Fruit fly (Drosophila melanogaster): ENCODE data around the gene Ntl.

- no peak for TF ChIP-seq rn (GFP tag; IDR thresholded peaks at IDR 0.05)
- no peak for TF ChIP-seq fd96Ca (GFP tag; IDR thresholded peaks at IDR 0.05)
- no peak for TF ChIP-seq Pif1B (GFP tag; optimal IDR thresholded peaks at IDR 0.05)
- no peak for TF ChIP-seq Ets98B (GFP tag; IDR thresholded peaks at IDR 0.05)
- no peak for TF ChIP-seq CG4496 (GFP tag; IDR thresholded peaks at IDR 0.05)
- no peak for TF ChIP-seq CG34367 (tag; optimal IDR thresholded peaks at IDR 0.05)
- no peak for TF ChIP-seq D1 (tag; optimal IDR thresholded peaks at IDR 0.05)
- TF ChIP-seq Snoo (tag; optimal IDR thresholded peaks at IDR 0.05) = no peak
- no peak for TF ChIP-seq CG12605 (GFP tag; IDR thresholded peaks at IDR 0.05)
- no peak for TF ChIP-seq CG32121 (GFP tag; IDR thresholded peaks at IDR 0.05)
- TF ChIP-seq CG9948 (tag; optimal IDR thresholded peaks at IDR 0.05) = no peak
Measured at dm6 chr2L:7753874-7754273, 43.2 kb downstream of the Ntl start, which contains the start of gene CG46025.

All from whole organism, pupa.